Fruit fly (Drosophila melanogaster) whole organism: ENCODE data around the gene Ca-beta.

ENCODE experiments used
- CG8478 ChIP-seq: fragments of >200 bp; optimal IDR thresholded peaks from 2 replicates; lab custom pipeline; 2018; ENCODE audit warnings: inconsistent platforms
- Dll ChIP-seq: fragments of >200 bp; optimal IDR thresholded peaks from 2 replicates; lab custom pipeline; 2017
- EcR ChIP-seq, 2 experiments: fragments of >200 bp; optimal IDR thresholded peaks; 2 replicates each; lab custom pipeline; 2017; ENCODE audit warnings: missing biosample characterization in 2 of 2, missing genetic modification characterization in 2 of 2, missing genetic modification reagents in 2 of 2
- pan ChIP-seq: fragments of >200 bp; optimal IDR thresholded peaks from 2 replicates; lab custom pipeline; 2017
- psq ChIP-seq: fragments of >200 bp; optimal IDR thresholded peaks from 2 replicates; lab custom pipeline; 2017
- usp ChIP-seq: fragments of >200 bp; optimal IDR thresholded peaks from 2 replicates; lab custom pipeline; 2017; ENCODE audit warnings: missing biosample characterization, missing genetic modification characterization, mixed read lengths

dm6 chr2L:11168684-11169549 lies 34.4 kb downstream of the Ca-beta start:
- TF ChIP-seq pan (lab: Kevin White, UChicago), result no peak
- no peak for TF ChIP-seq Dll (lab: Kevin White, UChicago)
- TF ChIP-seq EcR (GFP tag; optimal IDR thresholded peaks at IDR 0.05; lab: Kevin White, UChicago), result peak in 1 of 2 experiments; percentile 62
- no peak for TF ChIP-seq psq (lab: Kevin White, UChicago)
- no peak for TF ChIP-seq CG8478 (lab: Kevin White, UChicago)
- TF ChIP-seq usp (GFP tag; lab: Kevin White, UChicago), result no peak
